Worm (Caenorhabditis elegans): ENCODE measurements around the gene flad-1.

DNA sequence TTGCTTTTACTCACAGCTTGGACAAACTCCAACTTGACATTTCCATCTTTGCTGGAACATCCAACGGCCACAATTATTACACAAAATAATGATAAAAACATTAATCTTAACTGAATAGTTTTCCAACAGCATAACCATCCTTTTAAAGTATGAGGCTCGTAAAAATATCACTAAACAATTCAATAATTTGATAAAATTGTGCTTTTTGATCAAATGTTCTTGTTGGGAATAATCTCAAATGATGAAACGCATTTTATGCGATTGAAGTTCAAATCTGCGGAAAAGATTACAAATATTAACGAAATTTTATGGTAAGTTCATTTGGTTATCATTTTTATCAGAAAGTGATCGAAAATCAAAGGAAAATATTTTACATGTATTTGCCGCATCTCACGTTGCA, 23.5 kb upstream of the flad-1 start, which contains the start of gene pho-10:
- TF ChIP-seq tbx-11 (GFP tag; IDR thresholded peaks at IDR 0.05) (no peak), hmg-4 (GFP tag; optimal IDR thresholded peaks at IDR 0.05) (no peak), ama-1 (optimal IDR thresholded peaks at IDR 0.05) (no peak), ceh-13 (GFP tag; optimal IDR thresholded peaks at IDR 0.05) (no peak), scrt-1 (GFP tag; IDR thresholded peaks at IDR 0.05) (no peak), tbx-37 (GFP tag; conservative IDR thresholded peaks at IDR 0.05) (no peak)
